Fruit fly (Drosophila melanogaster) whole organism, wandering third instar larva: ENCODE results near the gene CG3919.
A peak's percentile ranks its signal among the peaks of the same experiment; 100 is the strongest.

Experiments
- Dif ChIP-seq: fragments of 200-275, 200-300 bp; sonication (Bioruptor generic); optimal IDR thresholded peaks from 2 replicates; lab custom pipeline; 2018; ENCODE audit warnings: missing biosample characterization, missing genetic modification characterization; ENCODE audit not compliant: partially characterized antibody
- N ChIP-seq: fragments of >200 bp; optimal IDR thresholded peaks from 2 replicates; lab custom pipeline; 2018; ENCODE audit warnings: missing biosample characterization, missing external identifiers, missing genetic modification characterization
- br ChIP-seq: fragments of 200-800 bp; sonication (Bioruptor generic); optimal IDR thresholded peaks from 2 replicates; lab custom pipeline; 2016; ENCODE audit warnings: missing biosample characterization, missing genetic modification characterization
- jim ChIP-seq: fragments of 175-275, 200-325 bp; sonication (Bioruptor generic); optimal IDR thresholded peaks from 2 replicates; lab custom pipeline; 2016; ENCODE audit warnings: missing biosample characterization, mild to moderate bottlenecking, missing genetic modification characterization
- pan ChIP-seq: fragments of >200 bp; optimal IDR thresholded peaks from 2 replicates; lab custom pipeline; 2017
- psq ChIP-seq: fragments of 200-800 bp; sonication (Bioruptor generic); optimal IDR thresholded peaks from 3 replicates; lab custom pipeline; 2017; ENCODE audit warnings: missing biosample characterization, mild to moderate bottlenecking, missing genetic modification characterization, moderate library complexity
- sage ChIP-seq: fragments of 200-800 bp; sonication (Bioruptor generic); optimal IDR thresholded peaks from 2 replicates; lab custom pipeline; 2016; ENCODE audit warnings: missing biosample characterization, mild to moderate bottlenecking, missing genetic modification characterization

DNA sequence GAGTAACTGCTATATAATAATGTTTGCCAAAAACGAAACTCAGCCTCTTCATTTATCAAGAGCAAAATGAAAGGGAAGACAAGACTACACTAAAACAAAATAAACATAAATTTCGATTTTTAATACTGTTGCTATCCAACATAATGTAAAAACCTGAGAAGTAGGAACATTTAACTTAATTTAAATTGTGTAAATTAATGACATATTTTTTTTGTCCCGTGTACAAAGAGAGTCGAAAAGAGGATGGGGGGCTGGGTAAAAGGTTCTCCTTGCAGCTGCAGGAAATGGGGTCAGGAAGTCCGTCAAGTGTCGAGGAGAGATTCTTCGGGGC is 42.8 kb downstream of the CG3919 start:
- TF ChIP-seq jim (no peak), sage (GFP tag; lab: Kevin White, UChicago) (no peak), Dif (GFP tag; lab: Kevin White, UChicago) (no peak), psq (GFP tag; lab: Kevin White, UChicago) (peak; percentile 37), N (no peak), br (GFP tag; lab: Kevin White, UChicago) (peak; percentile 47), pan (lab: Kevin White, UChicago) (no peak)
